Worm (Caenorhabditis elegans) whole organism, young adult: ENCODE data around the gene K04E7.1.

Source experiments
- B0035.1 ChIP-seq: sonication (generic microtip); optimal IDR thresholded peaks from 2 replicates; lab custom pipeline; 2016; ENCODE audit warnings: missing genetic modification characterization, mild to moderate bottlenecking, missing compliant biosample characterization, missing genotype, missing genetic modification reagents
- B0336.3 ChIP-seq: fragments of 200-800 bp; sonication (Bioruptor generic); IDR thresholded peaks from 2 replicates; pipeline ENCODE4 v1.3.6; 2022; ENCODE audit warnings: missing genetic modification characterization, missing compliant biosample characterization
- F39B2.1 ChIP-seq: fragments of 200-800 bp; sonication (Bioruptor generic); IDR thresholded peaks from 2 replicates; pipeline ENCODE4 v1.3.6; 2022; ENCODE audit warnings: missing genetic modification reagents, missing genetic modification characterization, missing compliant biosample characterization
- F52B5.7 ChIP-seq: sonication (generic microtip); optimal IDR thresholded peaks from 2 replicates; lab custom pipeline; 2016; ENCODE audit warnings: mild to moderate bottlenecking, missing genetic modification characterization, missing compliant biosample characterization
- Y53F4B.3 ChIP-seq: fragments of 200-800 bp; sonication (Bioruptor generic); IDR thresholded peaks from 2 replicates; pipeline ENCODE4 v1.3.6; 2022; ENCODE audit warnings: missing genetic modification reagents, missing genetic modification characterization, missing compliant biosample characterization
- Y79H2A.3 ChIP-seq: fragments of 200-800 bp; sonication (Bioruptor generic); conservative IDR thresholded peaks from 2 replicates; pipeline ENCODE4 v1.3.6; 2022; ENCODE audit warnings: missing genetic modification reagents, missing genetic modification characterization, missing compliant biosample characterization
- ZK185.1 ChIP-seq: sonication (generic microtip); optimal IDR thresholded peaks from 2 replicates; lab custom pipeline; 2016; ENCODE audit warnings: mild to moderate bottlenecking, missing genetic modification characterization, missing compliant biosample characterization; ENCODE audit not compliant: poor library complexity, severe bottlenecking
- aptf-3 ChIP-seq: fragments of 200-800 bp; sonication (Bioruptor generic); IDR thresholded peaks from 2 replicates; pipeline ENCODE4 v1.3.6; 2022; ENCODE audit warnings: missing genetic modification characterization, missing compliant biosample characterization
- athp-1 ChIP-seq: sonication (generic microtip); optimal IDR thresholded peaks from 2 replicates; lab custom pipeline; 2017; ENCODE audit warnings: mild to moderate bottlenecking, missing genetic modification characterization, missing compliant biosample characterization
- ccch-3 ChIP-seq: fragments of 200-800 bp; sonication (Bioruptor generic); optimal IDR thresholded peaks from 2 replicates; lab custom pipeline; 2018; ENCODE audit warnings: mild to moderate bottlenecking, missing genetic modification characterization, missing compliant biosample characterization
- cebp-1 ChIP-seq, 2 experiments: fragments of 200-800 bp in 1 of 2; sonication (Bioruptor generic) in 1 of 2; sonication (generic microtip) in 1 of 2; IDR thresholded peaks in 1 of 2; optimal IDR thresholded peaks in 1 of 2; 2 replicates each; pipeline versions ENCODE4 v1.3.6 to Lab custom; 2017 to 2022; ENCODE audit warnings: missing compliant biosample characterization in 2 of 2, missing genetic modification characterization in 2 of 2, mild to moderate bottlenecking in 1 of 2, missing genetic modification reagents in 1 of 2, moderate library complexity in 1 of 2
- cebp-2 ChIP-seq: fragments of 200-800 bp; sonication (Bioruptor generic); IDR thresholded peaks from 2 replicates; pipeline ENCODE4 v1.3.6; 2022; ENCODE audit warnings: missing genetic modification characterization, missing compliant biosample characterization
- ceh-27 ChIP-seq: fragments of 200-800 bp; sonication (Bioruptor generic); optimal IDR thresholded peaks from 2 replicates; lab custom pipeline; 2018; ENCODE audit warnings: mild to moderate bottlenecking, missing genetic modification characterization, moderate library complexity, missing compliant biosample characterization
- ceh-79 ChIP-seq: sonication (generic microtip); optimal IDR thresholded peaks from 2 replicates; lab custom pipeline; 2017; ENCODE audit warnings: mild to moderate bottlenecking, missing genetic modification characterization, missing compliant biosample characterization
- dpl-1 ChIP-seq: fragments of 150-350 bp; optimal IDR thresholded peaks from 2 replicates; lab custom pipeline; 2014; ENCODE audit warnings: missing biosample characterization, missing genetic modification reagents, missing genetic modification characterization
- egl-18 ChIP-seq: fragments of 200-800 bp; sonication (Bioruptor generic); IDR thresholded peaks from 2 replicates; pipeline ENCODE4 v1.3.6; 2022; ENCODE audit warnings: missing genetic modification reagents, missing genetic modification characterization, missing compliant biosample characterization
- egrh-3 ChIP-seq: fragments of 200-800 bp; sonication (Bioruptor generic); IDR thresholded peaks from 2 replicates; pipeline ENCODE4 v1.3.6; 2022; ENCODE audit warnings: missing genetic modification reagents, missing genetic modification characterization, missing compliant biosample characterization
- gei-17 ChIP-seq: fragments of 200-800 bp; sonication (Bioruptor generic); optimal IDR thresholded peaks from 2 replicates; lab custom pipeline; 2018; ENCODE audit warnings: mild to moderate bottlenecking, missing genetic modification characterization, missing compliant biosample characterization
- hlh-12 ChIP-seq: sonication (generic microtip); optimal IDR thresholded peaks from 2 replicates; lab custom pipeline; 2016; ENCODE audit warnings: missing genetic modification characterization, missing compliant biosample characterization
- hmg-1.2 ChIP-seq: fragments of 200-800 bp; sonication (Bioruptor generic); IDR thresholded peaks from 2 replicates; pipeline ENCODE4 v1.3.6; 2022; ENCODE audit warnings: missing genetic modification reagents, missing genetic modification characterization, missing compliant biosample characterization
- let-607 ChIP-seq, 2 experiments: fragments of 200-800 bp in 1 of 2; sonication (Bioruptor generic) in 1 of 2; sonication (generic microtip) in 1 of 2; optimal IDR thresholded peaks; 2 replicates each; lab custom pipeline; 2016 to 2018; ENCODE audit warnings: mild to moderate bottlenecking in 2 of 2, missing compliant biosample characterization in 2 of 2, missing genetic modification characterization in 2 of 2, moderate library complexity in 2 of 2, missing genotype in 1 of 2
- lin-26 ChIP-seq: fragments of 200-800 bp; sonication (Bioruptor generic); IDR thresholded peaks from 2 replicates; pipeline ENCODE4 v1.3.6; 2022; ENCODE audit warnings: missing genetic modification reagents, missing genetic modification characterization, missing compliant biosample characterization
- lin-40 ChIP-seq: sonication (generic microtip); optimal IDR thresholded peaks from 2 replicates; lab custom pipeline; 2016; ENCODE audit warnings: missing genetic modification characterization, mild to moderate bottlenecking, missing compliant biosample characterization, missing genotype, missing genetic modification reagents
- lsl-1 ChIP-seq: fragments of 200-800 bp; sonication (Bioruptor generic); optimal IDR thresholded peaks from 2 replicates; lab custom pipeline; 2018; ENCODE audit warnings: mild to moderate bottlenecking, missing genetic modification characterization, moderate library complexity, missing compliant biosample characterization
- mes-4 ChIP-seq: sonication (generic microtip); optimal IDR thresholded peaks from 2 replicates; lab custom pipeline; 2016; ENCODE audit warnings: missing genotype, missing genetic modification characterization, missing compliant biosample characterization
- nfyb-1 ChIP-seq: fragments of 200-800 bp; sonication (Bioruptor generic); IDR thresholded peaks from 2 replicates; pipeline ENCODE4 v1.3.6; 2022; ENCODE audit warnings: missing genetic modification reagents, missing genetic modification characterization, missing compliant biosample characterization
- nhr-120 ChIP-seq: fragments of 200-800 bp; sonication (Bioruptor generic); IDR thresholded peaks from 2 replicates; pipeline ENCODE4 v1.3.6; 2022; ENCODE audit warnings: missing genetic modification characterization, missing compliant biosample characterization
- nhr-179 ChIP-seq: sonication (generic microtip); optimal IDR thresholded peaks from 2 replicates; lab custom pipeline; 2016; ENCODE audit warnings: mild to moderate bottlenecking, missing genetic modification characterization, missing compliant biosample characterization
- nhr-90 ChIP-seq: sonication (generic microtip); optimal IDR thresholded peaks from 2 replicates; lab custom pipeline; 2016; ENCODE audit warnings: missing genotype, mild to moderate bottlenecking, missing genetic modification characterization, missing compliant biosample characterization
- rec-8 ChIP-seq, 2 experiments: sonication (generic microtip); optimal IDR thresholded peaks; 2 replicates each; lab custom pipeline; 2016; ENCODE audit warnings: mild to moderate bottlenecking in 2 of 2, missing genetic modification characterization in 2 of 2, missing genetic modification reagents in 2 of 2, missing genotype in 2 of 2, missing biosample characterization in 1 of 2, missing compliant biosample characterization in 1 of 2, moderate library complexity in 1 of 2
- rpc-1 ChIP-seq, 2 experiments: fragments of 150-350 bp in 1 of 2; sonication (generic microtip) in 1 of 2; optimal IDR thresholded peaks; 2 replicates each; lab custom pipeline; 2014 to 2018; ENCODE audit warnings: missing biosample characterization in 1 of 2, missing genetic modification characterization in 1 of 2, missing genetic modification reagents in 1 of 2, missing genotype in 1 of 2
- tlf-1 ChIP-seq: fragments of 200-800 bp; sonication (Bioruptor generic); optimal IDR thresholded peaks from 2 replicates; lab custom pipeline; 2018; ENCODE audit warnings: mild to moderate bottlenecking, missing genetic modification characterization, missing compliant biosample characterization
- zfh-2 ChIP-seq: fragments of 200-800 bp; sonication (Bioruptor generic); conservative IDR thresholded peaks from 2 replicates; pipeline ENCODE4 v1.3.6; 2022; ENCODE audit warnings: missing genetic modification reagents, missing genetic modification characterization, missing compliant biosample characterization
- zim-3 ChIP-seq: sonication (generic microtip); optimal IDR thresholded peaks from 2 replicates; lab custom pipeline; 2017; ENCODE audit warnings: mild to moderate bottlenecking, missing genetic modification characterization, moderate library complexity, missing compliant biosample characterization
- ztf-22 ChIP-seq: fragments of 200-800 bp; sonication (Bioruptor generic); optimal IDR thresholded peaks from 2 replicates; lab custom pipeline; 2018; ENCODE audit warnings: mild to moderate bottlenecking, missing genetic modification characterization, moderate library complexity, missing compliant biosample characterization

K04E7.1 gene

DNA sequence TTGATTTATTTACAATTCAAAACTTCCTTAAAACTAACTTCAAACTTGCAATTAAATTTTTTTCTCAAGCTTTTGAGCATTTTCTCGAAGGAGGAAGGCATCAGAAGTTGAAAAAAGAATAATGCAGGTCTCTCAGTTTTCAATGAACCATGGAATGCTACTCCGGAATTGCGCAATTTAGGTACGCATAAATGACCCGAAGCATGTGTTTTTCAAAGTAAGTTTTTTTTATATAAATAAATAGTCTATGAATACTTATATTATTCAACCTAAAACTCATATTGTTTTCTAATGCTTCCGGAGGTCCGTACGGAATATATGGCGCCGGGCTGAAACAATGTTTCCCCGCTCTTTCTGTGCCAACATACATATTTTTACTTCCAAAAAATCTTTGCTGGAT is 28.1 kb upstream of the K04E7.1 start, which contains the start of gene K10C2.2 (continued):
- TF ChIP-seq egl-18 (GFP tag; lab: Robert Waterston, UW), result no peak
- TF ChIP-seq ztf-22 (GFP tag; lab: Kevin White, UChicago), result no peak
- no peak for TF ChIP-seq F39B2.1 (GFP tag; lab: Robert Waterston, UW)
- TF ChIP-seq cebp-2 (GFP tag; lab: Robert Waterston, UW), result no peak
- TF ChIP-seq nhr-120 (GFP tag; lab: Robert Waterston, UW), result no peak
- no peak for TF ChIP-seq rec-8 (tag; optimal IDR thresholded peaks at IDR 0.05; lab: Kevin White, UChicago)
- TF ChIP-seq, all 124 proteins: peak for 0

DNA sequence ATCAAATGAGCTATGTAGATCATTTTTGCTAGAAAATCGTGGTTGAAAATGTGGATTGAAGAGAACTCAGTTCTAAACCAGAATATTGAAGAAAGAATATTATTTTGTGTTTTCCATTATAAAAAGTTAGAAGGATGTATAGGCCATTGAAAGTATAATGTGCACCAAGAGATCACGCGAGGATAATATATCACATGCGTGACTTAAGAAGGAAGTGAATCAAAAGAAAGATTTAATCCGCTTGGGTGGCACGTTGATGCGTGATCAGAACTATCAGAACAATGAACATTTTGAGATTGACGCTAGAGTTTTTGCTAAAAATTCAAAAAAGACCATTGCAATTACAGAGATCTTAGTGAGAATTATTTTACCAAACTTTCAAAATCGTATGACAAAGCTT is 26.0 kb upstream of the K04E7.1 start:
- TF ChIP-seq Y53F4B.3 (GFP tag; lab: Robert Waterston, UW), result no peak
- TF ChIP-seq aptf-3 (GFP tag; lab: Robert Waterston, UW), result no peak
- no peak for TF ChIP-seq hlh-12 (tag; lab: Kevin White, UChicago)
- TF ChIP-seq ccch-3, result no peak
- no peak for TF ChIP-seq lsl-1

DNA sequence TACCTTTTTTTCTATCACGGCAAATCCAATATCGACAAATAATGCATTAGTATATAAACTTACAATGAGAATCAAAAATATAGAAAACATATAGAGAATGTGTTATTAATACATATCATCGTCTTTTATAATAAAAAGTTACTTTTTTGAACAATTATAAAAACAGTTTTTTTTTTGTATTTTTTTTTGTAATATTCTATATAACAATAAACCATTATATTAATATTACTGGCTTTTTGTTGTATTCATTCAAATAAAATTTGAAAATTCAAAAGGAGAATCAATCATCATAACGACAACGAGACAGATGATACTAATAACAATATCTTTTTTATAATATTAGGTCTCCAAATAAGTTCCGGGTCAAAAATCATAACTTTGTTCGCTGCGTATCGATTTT is 24.3 kb upstream of the K04E7.1 start, which contains the start of gene K10C2.8:
Gene K10C2.8 (minus strand): TSS at position 101 of the 400 bp plus-strand sequence.
- TF ChIP-seq rpc-1 (optimal IDR thresholded peaks at IDR 0.05; lab: Kevin White, UChicago) (no peak), rpc-1 (tag; optimal IDR thresholded peaks at IDR 0.05; lab: Kevin White, UChicago) (no peak), lin-26 (GFP tag; lab: Robert Waterston, UW) (no peak), cebp-1 (GFP tag; IDR thresholded peaks at IDR 0.05; lab: Robert Waterston, UW) (no peak), cebp-1 (tag; optimal IDR thresholded peaks at IDR 0.05; lab: Kevin White, UChicago) (no peak), gei-17 (GFP tag; lab: Kevin White, UChicago) (no peak), B0035.1 (tag; lab: Kevin White, UChicago) (no peak), lin-40 (tag; lab: Kevin White, UChicago) (no peak)
- TF ChIP-seq, all 124 proteins: peak for 0

DNA sequence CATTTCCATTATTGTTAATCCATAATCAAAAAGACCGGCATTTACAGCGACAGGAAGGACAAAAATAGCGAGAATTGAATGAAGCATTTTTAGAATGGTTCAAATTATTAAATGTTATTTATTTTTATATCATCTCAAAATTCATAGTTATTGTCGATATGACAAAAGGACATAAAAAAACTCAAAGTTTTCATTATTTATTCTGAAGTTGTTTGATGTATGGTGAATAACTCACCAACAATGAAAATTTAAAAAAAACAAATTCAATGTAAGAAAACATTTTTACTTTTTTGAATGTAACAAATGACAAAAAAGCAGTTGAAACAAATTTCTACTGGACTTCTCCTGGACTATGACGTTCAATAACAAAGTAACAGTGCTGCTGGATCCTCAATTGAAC is 21.4 kb upstream of the K04E7.1 start, which contains the start of gene K10C2.14:
Gene K10C2.14 (minus strand): TSS at position 101 of the 400 bp plus-strand sequence.
- TF ChIP-seq athp-1, result no peak
- TF ChIP-seq hlh-12 (tag; lab: Kevin White, UChicago), result no peak
- no peak for TF ChIP-seq zfh-2
- no peak for TF ChIP-seq zim-3 (tag; lab: Kevin White, UChicago)
- TF ChIP-seq hmg-1.2 (GFP tag; lab: Robert Waterston, UW), result no peak
- no peak for TF ChIP-seq ZK185.1 (tag; lab: Kevin White, UChicago)
- TF ChIP-seq ceh-27 (GFP tag; lab: Kevin White, UChicago), result no peak
- TF ChIP-seq nhr-179, result no peak
- no peak for TF ChIP-seq lin-40 (tag; lab: Kevin White, UChicago)
- no peak for TF ChIP-seq tlf-1 (GFP tag; lab: Kevin White, UChicago)
- no peak for TF ChIP-seq let-607 (tag; optimal IDR thresholded peaks at IDR 0.05; lab: Kevin White, UChicago)
- TF ChIP-seq egrh-3 (GFP tag; lab: Robert Waterston, UW), result no peak
- TF ChIP-seq dpl-1 (GFP tag; lab: Kevin White, UChicago), result no peak

DNA sequence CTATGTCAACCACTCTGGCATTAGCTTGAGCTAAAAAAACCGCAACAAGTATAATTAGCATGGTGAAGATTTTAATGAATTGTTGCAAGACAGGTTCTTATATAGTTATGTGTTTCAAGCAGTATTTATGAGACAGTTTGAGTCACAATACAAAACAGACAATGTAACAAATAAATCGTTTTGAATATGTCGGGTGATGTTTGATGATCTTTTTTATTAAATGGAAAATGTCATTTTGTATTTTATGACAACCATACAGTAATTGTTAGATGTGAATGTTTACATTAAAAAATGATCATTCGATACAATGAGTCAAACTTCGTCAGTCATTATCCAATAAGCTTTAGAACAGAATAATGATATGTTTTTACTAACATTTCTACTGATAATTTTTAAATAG is 18.5 kb upstream of the K04E7.1 start, which contains the start of gene K10C2.7:
Gene K10C2.7 (minus strand): TSS at position 101 of the 400 bp plus-strand sequence.
- no peak for TF ChIP-seq nfyb-1 (GFP tag; lab: Robert Waterston, UW)
- TF ChIP-seq hlh-12 (tag; lab: Kevin White, UChicago), result no peak
- TF ChIP-seq Y79H2A.3 (GFP tag; lab: Robert Waterston, UW), result no peak
- no peak for TF ChIP-seq B0336.3 (GFP tag; lab: Robert Waterston, UW)
- no peak for TF ChIP-seq F52B5.7 (tag; lab: Kevin White, UChicago)
- no peak for TF ChIP-seq nhr-90 (tag; lab: Kevin White, UChicago)
- TF ChIP-seq zim-3 (tag; lab: Kevin White, UChicago), result no peak
- no peak for TF ChIP-seq nhr-120 (GFP tag; lab: Robert Waterston, UW)
- TF ChIP-seq mes-4, result no peak
- TF ChIP-seq ceh-79 (tag; lab: Kevin White, UChicago), result no peak
- TF ChIP-seq hmg-1.2 (GFP tag; lab: Robert Waterston, UW), result no peak
